Fruit fly (Drosophila melanogaster) whole organism: Measurements from ENCODE around the gene Ptx1.

Experiments
- CG8478 ChIP-seq: fragments of >200 bp; optimal IDR thresholded peaks from 2 replicates; lab custom pipeline; 2018; ENCODE audit warnings: inconsistent platforms
- Dll ChIP-seq: fragments of >200 bp; optimal IDR thresholded peaks from 2 replicates; lab custom pipeline; 2017
- EcR ChIP-seq, 2 experiments: fragments of >200 bp; optimal IDR thresholded peaks; 2 replicates each; lab custom pipeline; 2017; ENCODE audit warnings: missing biosample characterization in 2 of 2, missing genetic modification characterization in 2 of 2, missing genetic modification reagents in 2 of 2
- psq ChIP-seq: fragments of >200 bp; optimal IDR thresholded peaks from 2 replicates; lab custom pipeline; 2017
- usp ChIP-seq: fragments of >200 bp; optimal IDR thresholded peaks from 2 replicates; lab custom pipeline; 2017; ENCODE audit warnings: missing biosample characterization, missing genetic modification characterization, mixed read lengths

- TF ChIP-seq EcR (GFP tag; optimal IDR thresholded peaks at IDR 0.05; lab: Kevin White, UChicago) (no peak), usp (GFP tag; lab: Kevin White, UChicago) (no peak), CG8478 (lab: Kevin White, UChicago) (no peak), Dll (lab: Kevin White, UChicago) (no peak), psq (lab: Kevin White, UChicago) (no peak)
Measured at dm6 chr3R:30890045-30890444, 22.5 kb upstream of the Ptx1 start.
